Worm (Caenorhabditis elegans): ENCODE data around the gene F09E5.11.
A peak's percentile ranks its signal among the peaks of the same experiment; 100 is the strongest.

The F09E5.11 gene

DNA sequence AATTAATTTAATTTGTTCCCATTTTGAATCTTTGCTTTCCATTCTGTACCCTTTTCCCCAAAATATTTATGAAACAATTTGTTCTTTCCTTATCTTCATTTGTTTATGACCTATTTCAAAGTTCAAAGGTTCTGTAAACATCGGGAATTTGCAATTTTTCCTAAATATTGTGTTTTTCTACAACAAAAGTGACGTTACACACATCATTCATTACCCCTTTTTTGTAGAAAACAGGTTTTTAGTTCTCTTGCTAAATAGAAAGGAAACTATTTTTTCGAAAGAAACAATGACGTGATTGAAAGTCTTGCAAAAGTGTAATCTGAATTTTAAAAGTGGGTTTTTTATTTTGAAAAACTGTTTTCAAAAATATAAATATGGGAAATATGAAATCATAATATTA is 33.3 kb downstream of the F09E5.11 start:
- TF ChIP-seq unc-130 (GFP tag; optimal IDR thresholded peaks at IDR 0.05) (no peak), repo-1 (tag; optimal IDR thresholded peaks at IDR 0.05) (no peak), ceh-40 (GFP tag; IDR thresholded peaks at IDR 0.05) (no peak), F57A8.1 (GFP tag; optimal IDR thresholded peaks at IDR 0.05) (no peak), ceh-91 (GFP tag; IDR thresholded peaks at IDR 0.05) (no peak), F49E8.2 (tag; optimal IDR thresholded peaks at IDR 0.05; ENCODE audit: insufficient read depth) (no peak), rcor-1 (GFP tag; IDR thresholded peaks at IDR 0.05) (no peak), dpl-1 (GFP tag; optimal IDR thresholded peaks at IDR 0.05) (no peak), let-607 (tag; optimal IDR thresholded peaks at IDR 0.05) (no peak), rec-8 (tag; optimal IDR thresholded peaks at IDR 0.05) (no peak), F10E7.11 (tag; optimal IDR thresholded peaks at IDR 0.05) (no peak), nhr-90 (tag; optimal IDR thresholded peaks at IDR 0.05) (no peak), hlh-26 (GFP tag; conservative IDR thresholded peaks at IDR 0.05) (no peak), attf-6 (GFP tag; IDR thresholded peaks at IDR 0.05) (no peak)

DNA sequence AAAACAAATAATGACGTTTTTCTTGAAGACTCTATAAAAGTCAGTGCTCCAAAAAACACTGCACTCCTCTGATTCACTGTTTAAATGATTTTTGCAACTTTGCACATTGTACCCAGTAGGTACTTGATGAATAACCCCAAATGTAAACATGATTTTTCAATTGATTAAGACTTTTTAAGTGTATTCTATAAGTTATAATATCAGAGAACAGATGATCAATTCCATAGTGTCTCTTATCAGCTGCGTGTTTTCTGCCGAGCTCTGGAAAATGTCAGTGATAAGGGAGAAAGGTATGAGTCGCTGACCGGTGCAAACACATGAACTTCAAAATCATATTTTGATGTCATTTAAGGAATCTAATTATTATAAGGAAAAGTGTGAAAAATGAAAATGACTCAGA is 34.2 kb downstream of the F09E5.11 start:
- TF ChIP-seq nhr-179 (tag; optimal IDR thresholded peaks at IDR 0.05) = no peak
- no peak for TF ChIP-seq mcd-1 (GFP tag; IDR thresholded peaks at IDR 0.05)
- peak; percentile 36 for TF ChIP-seq unc-62 (GFP tag; optimal IDR thresholded peaks at IDR 0.05)
- TF ChIP-seq nhr-80 (tag; optimal IDR thresholded peaks at IDR 0.05) = peak; percentile 88
- no peak for TF ChIP-seq F52B5.7 (tag; optimal IDR thresholded peaks at IDR 0.05)
- TF ChIP-seq snpc-3.4 (tag; optimal IDR thresholded peaks at IDR 0.05) = no peak
- no peak for TF ChIP-seq C17E4.6 (GFP tag; IDR thresholded peaks at IDR 0.05)
- no peak for TF ChIP-seq Y79H2A.3 (GFP tag; conservative IDR thresholded peaks at IDR 0.05)
- no peak for TF ChIP-seq cebp-2 (GFP tag; IDR thresholded peaks at IDR 0.05)
- TF ChIP-seq nhr-90 (tag; optimal IDR thresholded peaks at IDR 0.05) = no peak
- TF ChIP-seq pha-4 (tag; optimal IDR thresholded peaks at IDR 0.05) = peak; percentile 67
- TF ChIP-seq dpff-1 (tag; optimal IDR thresholded peaks at IDR 0.05) = no peak
- TF ChIP-seq attf-6 (GFP tag; IDR thresholded peaks at IDR 0.05) = no peak
- no peak for TF ChIP-seq tlf-1 (GFP tag; optimal IDR thresholded peaks at IDR 0.05)
- no peak for TF ChIP-seq aptf-2 (GFP tag; conservative IDR thresholded peaks at IDR 0.05)
- TF ChIP-seq athp-1 (tag; optimal IDR thresholded peaks at IDR 0.05) = no peak
- TF ChIP-seq B0336.3 (GFP tag; IDR thresholded peaks at IDR 0.05) = 0 out of 2 replicates have a peak, but pooled peaks have one; percentile 29
- TF ChIP-seq ets-4 (GFP tag; optimal IDR thresholded peaks at IDR 0.05) = peak; percentile 11
- TF ChIP-seq him-1 (tag; optimal IDR thresholded peaks at IDR 0.05) = no peak
- peak; percentile 3 for TF ChIP-seq tbp1 (GFP tag; optimal IDR thresholded peaks at IDR 0.05)
- TF ChIP-seq cebp-1 (GFP tag; IDR thresholded peaks at IDR 0.05) = no peak
- TF ChIP-seq cebp-1 (tag; optimal IDR thresholded peaks at IDR 0.05) = peak; percentile 46
- TF ChIP-seq F55B11.4 (tag; optimal IDR thresholded peaks at IDR 0.05; ENCODE audit: borderline replicate concordance, insufficient read depth) = no peak
- TF ChIP-seq mel-28 (tag; optimal IDR thresholded peaks at IDR 0.05; ENCODE audit: borderline replicate concordance) = no peak
- TF ChIP-seq nfyb-1 (GFP tag; IDR thresholded peaks at IDR 0.05) = no peak
- TF ChIP-seq lsl-1 (GFP tag; optimal IDR thresholded peaks at IDR 0.05) = no peak
- no peak for TF ChIP-seq dpl-1 (GFP tag; optimal IDR thresholded peaks at IDR 0.05)
- TF ChIP-seq ztf-22 (GFP tag; optimal IDR thresholded peaks at IDR 0.05) = no peak

All from whole organism, young adult.